Fruit fly (Drosophila melanogaster) whole organism, wandering third instar larva: Measurements from ENCODE around the gene Tcs4.
A peak's percentile ranks its signal among the peaks of the same experiment; 100 is the strongest.

ENCODE experiments used
- Abd-B ChIP-seq: fragments of >200 bp; optimal IDR thresholded peaks from 2 replicates; lab custom pipeline; 2017; ENCODE audit warnings: missing biosample characterization, missing genetic modification characterization
- CG32264 ChIP-seq: fragments of 200-800 bp; sonication (Bioruptor generic); optimal IDR thresholded peaks from 2 replicates; lab custom pipeline; 2016; ENCODE audit warnings: missing biosample characterization, missing genetic modification characterization
- CG9705 ChIP-seq: fragments of 200-800 bp; sonication (Bioruptor generic); optimal IDR thresholded peaks from 2 replicates; lab custom pipeline; 2018; ENCODE audit warnings: missing biosample characterization, mild to moderate bottlenecking, missing genetic modification characterization
- CrebA ChIP-seq: fragments of 200-800 bp; sonication (Bioruptor generic); optimal IDR thresholded peaks from 2 replicates; lab custom pipeline; 2016; ENCODE audit warnings: missing biosample characterization, mild to moderate bottlenecking, missing genetic modification characterization, borderline replicate concordance
- Dfd ChIP-seq: fragments of >200 bp; optimal IDR thresholded peaks from 2 replicates; lab custom pipeline; 2017; ENCODE audit warnings: missing biosample characterization, missing genetic modification characterization
- Dif ChIP-seq: fragments of 200-275, 200-300 bp; sonication (Bioruptor generic); optimal IDR thresholded peaks from 2 replicates; lab custom pipeline; 2018; ENCODE audit warnings: missing biosample characterization, missing genetic modification characterization; ENCODE audit not compliant: partially characterized antibody
- GATAd ChIP-seq: sonication (Bioruptor generic); optimal IDR thresholded peaks from 2 replicates; lab custom pipeline; 2016; ENCODE audit warnings: missing biosample characterization, missing genetic modification characterization
- HLH106 ChIP-seq: fragments of 200-800 bp; optimal IDR thresholded peaks from 3 replicates; lab custom pipeline; 2019; ENCODE audit warnings: missing biosample characterization, mild to moderate bottlenecking, missing genetic modification characterization, moderate library complexity
- Hnf4 ChIP-seq: fragments of 200-800 bp; sonication (Bioruptor generic); optimal IDR thresholded peaks from 2 replicates; lab custom pipeline; 2016; ENCODE audit warnings: missing biosample characterization, mild to moderate bottlenecking, missing genetic modification characterization
- Hr78 ChIP-seq: fragments of >200 bp; optimal IDR thresholded peaks from 2 replicates; lab custom pipeline; 2017; ENCODE audit warnings: missing biosample characterization, missing genetic modification characterization
- Hr83 ChIP-seq: fragments of 200-300 bp; sonication (Bioruptor generic); optimal IDR thresholded peaks from 2 replicates; lab custom pipeline; 2016; ENCODE audit warnings: missing biosample characterization, mild to moderate bottlenecking, missing genetic modification characterization, moderate library complexity; ENCODE audit not compliant: poor library complexity, severe bottlenecking
- Jra ChIP-seq: sonication (Bioruptor generic); optimal IDR thresholded peaks from 2 replicates; lab custom pipeline; 2016; ENCODE audit warnings: missing biosample characterization, missing genetic modification characterization
- Mio ChIP-seq: sonication (Bioruptor generic); optimal IDR thresholded peaks from 2 replicates; lab custom pipeline; 2016; ENCODE audit warnings: missing biosample characterization, missing genetic modification characterization
- Myc ChIP-seq: fragments of >200 bp; optimal IDR thresholded peaks from 2 replicates; lab custom pipeline; 2017
- N ChIP-seq: fragments of >200 bp; optimal IDR thresholded peaks from 2 replicates; lab custom pipeline; 2018; ENCODE audit warnings: missing biosample characterization, missing external identifiers, missing genetic modification characterization
- OdsH ChIP-seq: fragments of 200-800 bp; sonication (Bioruptor generic); optimal IDR thresholded peaks from 2 replicates; lab custom pipeline; 2016; ENCODE audit warnings: missing biosample characterization, mild to moderate bottlenecking, missing genetic modification characterization
- Rel ChIP-seq, 2 experiments: fragments of 200-800 bp; sonication (Bioruptor generic) in 1 of 2; optimal IDR thresholded peaks; 2 replicates in 1 of 2; 3 replicates in 1 of 2; lab custom pipeline; 2016 to 2019; ENCODE audit warnings: mild to moderate bottlenecking in 2 of 2, missing biosample characterization in 2 of 2, missing genetic modification characterization in 2 of 2, moderate library complexity in 1 of 2
- Sp1 ChIP-seq: fragments of 200-800 bp; sonication (Bioruptor generic); optimal IDR thresholded peaks from 3 replicates; lab custom pipeline; 2019; ENCODE audit warnings: missing biosample characterization, mild to moderate bottlenecking, missing genetic modification characterization, moderate library complexity
- Vsx2 ChIP-seq: fragments of 200-300, 225-300 bp; sonication (Bioruptor generic); optimal IDR thresholded peaks from 2 replicates; lab custom pipeline; 2018; ENCODE audit warnings: missing biosample characterization, missing genetic modification characterization; ENCODE audit not compliant: partially characterized antibody
- br ChIP-seq: fragments of 200-800 bp; sonication (Bioruptor generic); optimal IDR thresholded peaks from 2 replicates; lab custom pipeline; 2016; ENCODE audit warnings: missing biosample characterization, missing genetic modification characterization
- brk ChIP-seq: fragments of 200-800 bp; sonication (Bioruptor generic); optimal IDR thresholded peaks from 2 replicates; lab custom pipeline; 2016; ENCODE audit warnings: missing biosample characterization, mild to moderate bottlenecking, missing genetic modification characterization
- dl ChIP-seq, 2 experiments: fragments of 175-275, 200-275 bp in 1 of 2; fragments of 200-275 bp in 1 of 2; sonication (Bioruptor generic); optimal IDR thresholded peaks; lab custom pipeline; 2018; ENCODE audit warnings: mild to moderate bottlenecking in 2 of 2, missing biosample characterization in 2 of 2, missing genetic modification characterization in 2 of 2, moderate library complexity in 2 of 2; ENCODE audit not compliant: partially characterized antibody in 2 of 2, insufficient read depth in 1 of 2
- dmrt93B ChIP-seq: fragments of 200-800 bp; sonication (Bioruptor generic); optimal IDR thresholded peaks from 2 replicates; lab custom pipeline; 2018; ENCODE audit warnings: missing biosample characterization, mild to moderate bottlenecking, missing genetic modification characterization
- dsf ChIP-seq: sonication (Bioruptor generic); optimal IDR thresholded peaks from 2 replicates; lab custom pipeline; 2016; ENCODE audit warnings: missing biosample characterization, missing genetic modification characterization, borderline replicate concordance
- ey ChIP-seq: fragments of 200-800 bp; sonication (Bioruptor generic); optimal IDR thresholded peaks from 2 replicates; lab custom pipeline; 2016; ENCODE audit warnings: missing biosample characterization, missing genetic modification characterization
- foxo ChIP-seq, 2 experiments: fragments of 200-800 bp; sonication (Bioruptor generic); optimal IDR thresholded peaks; 2 replicates in 1 of 2; 3 replicates in 1 of 2; lab custom pipeline; 2016 to 2017; ENCODE audit warnings: missing biosample characterization in 2 of 2, missing genetic modification characterization in 2 of 2
- fru ChIP-seq: fragments of 200-800 bp; sonication (Bioruptor generic); optimal IDR thresholded peaks from 3 replicates; lab custom pipeline; 2016; ENCODE audit warnings: missing biosample characterization, mild to moderate bottlenecking, missing genetic modification characterization
- h ChIP-seq: fragments of 200-800 bp; sonication (Bioruptor generic); optimal IDR thresholded peaks from 3 replicates; lab custom pipeline; 2016; ENCODE audit warnings: missing biosample characterization, mild to moderate bottlenecking, missing genetic modification characterization
- lola ChIP-seq: fragments of >200 bp; optimal IDR thresholded peaks from 2 replicates; lab custom pipeline; 2017; ENCODE audit warnings: missing biosample characterization, missing genetic modification characterization
- pan ChIP-seq: fragments of >200 bp; optimal IDR thresholded peaks from 2 replicates; lab custom pipeline; 2017
- psq ChIP-seq: fragments of 200-800 bp; sonication (Bioruptor generic); optimal IDR thresholded peaks from 3 replicates; lab custom pipeline; 2017; ENCODE audit warnings: missing biosample characterization, mild to moderate bottlenecking, missing genetic modification characterization, moderate library complexity
- rgr ChIP-seq: fragments of 200-800 bp; sonication (Bioruptor generic); optimal IDR thresholded peaks from 3 replicates; lab custom pipeline; 2016; ENCODE audit warnings: missing biosample characterization, mild to moderate bottlenecking, missing genetic modification characterization
- sage ChIP-seq: fragments of 200-800 bp; sonication (Bioruptor generic); optimal IDR thresholded peaks from 2 replicates; lab custom pipeline; 2016; ENCODE audit warnings: missing biosample characterization, mild to moderate bottlenecking, missing genetic modification characterization
- sv ChIP-seq: fragments of 200-800 bp; sonication (Bioruptor generic); optimal IDR thresholded peaks from 3 replicates; lab custom pipeline; 2016; ENCODE audit warnings: missing biosample characterization, missing genetic modification characterization
- tai ChIP-seq: sonication (Bioruptor generic); optimal IDR thresholded peaks from 2 replicates; lab custom pipeline; 2016; ENCODE audit warnings: missing biosample characterization, missing genetic modification characterization
- usp ChIP-seq: fragments of >200 bp; optimal IDR thresholded peaks from 2 replicates; lab custom pipeline; 2017; ENCODE audit warnings: missing biosample characterization, missing genetic modification characterization
- woc ChIP-seq: sonication (Bioruptor generic); optimal IDR thresholded peaks from 2 replicates; lab custom pipeline; 2016; ENCODE audit warnings: missing biosample characterization, mild to moderate bottlenecking, missing genetic modification characterization

Gene Tcs4

dm6 chrX:19665684-19666141, 35.8 kb downstream of the Tcs4 start:
- no peak for TF ChIP-seq tai (GFP tag; lab: Kevin White, UChicago)
- no peak for TF ChIP-seq OdsH (GFP tag; lab: Kevin White, UChicago)
- TF ChIP-seq CG9705 (GFP tag; lab: Kevin White, UChicago), result peak; percentile 11
- peak; percentile 32 for TF ChIP-seq h (GFP tag; lab: Kevin White, UChicago)
- no peak for TF ChIP-seq Rel (GFP tag; optimal IDR thresholded peaks at IDR 0.05; lab: Kevin White, UChicago)
- TF ChIP-seq Rel (tag; optimal IDR thresholded peaks at IDR 0.05; lab: Kevin White, UChicago), result peak; percentile 30
- no peak for TF ChIP-seq dsf (GFP tag; lab: Kevin White, UChicago)
- no peak for TF ChIP-seq lola (GFP tag; lab: Kevin White, UChicago)
- peak; percentile 53 for TF ChIP-seq woc
- peak; percentile 48 for TF ChIP-seq Dif (GFP tag; lab: Kevin White, UChicago)
- peak; percentile 48 for TF ChIP-seq HLH106 (tag; lab: Kevin White, UChicago)
- peak in 1 of 2 experiments; percentile 43 for TF ChIP-seq foxo (GFP tag; optimal IDR thresholded peaks at IDR 0.05; lab: Kevin White, UChicago)
- peak; percentile 49 for TF ChIP-seq Sp1 (GFP tag; lab: Kevin White, UChicago)
- TF ChIP-seq GATAd (GFP tag; lab: Kevin White, UChicago), result no peak
- TF ChIP-seq rgr (GFP tag; lab: Kevin White, UChicago), result peak; percentile 34
- no peak for TF ChIP-seq dl (GFP tag; optimal IDR thresholded peaks at IDR 0.05; lab: Kevin White, UChicago; ENCODE audit: insufficient read depth in 1 of 2, partially characterized antibody in 2 of 2)
- TF ChIP-seq ey (GFP tag; lab: Kevin White, UChicago), result peak; percentile 25
- peak; percentile 23 for TF ChIP-seq br (GFP tag; lab: Kevin White, UChicago)
- peak; percentile 37 for TF ChIP-seq fru (GFP tag; lab: Kevin White, UChicago)
- peak; percentile 20 for TF ChIP-seq dmrt93B
- TF ChIP-seq CG32264 (GFP tag; lab: Kevin White, UChicago), result no peak

- TF ChIP-seq Rel (GFP tag; optimal IDR thresholded peaks at IDR 0.05; lab: Kevin White, UChicago) (no peak), Rel (tag; optimal IDR thresholded peaks at IDR 0.05; lab: Kevin White, UChicago) (no peak), woc (peak; percentile 6), Jra (no peak), Mio (GFP tag; lab: Kevin White, UChicago) (no peak), Hnf4 (GFP tag; lab: Kevin White, UChicago) (peak; percentile 15), CrebA (GFP tag; lab: Kevin White, UChicago) (no peak), GATAd (GFP tag; lab: Kevin White, UChicago) (no peak), ey (GFP tag; lab: Kevin White, UChicago) (no peak), Abd-B (no peak), Hr83 (GFP tag; lab: Kevin White, UChicago) (no peak), sage (no peak)
Measured at dm6 chrX:19663859-19664728, 37.5 kb downstream of the Tcs4 start, which contains the start of the genes CG14223 and Ssu72. CG14223 (minus strand) TSS chrX:19663971. Ssu72 (plus strand) TSS chrX:19664561.

- no peak for TF ChIP-seq N (GFP tag; lab: Kevin White, UChicago)
- TF ChIP-seq HLH106 (tag; lab: Kevin White, UChicago), result peak; percentile 64
- no peak for TF ChIP-seq Jra
- no peak for TF ChIP-seq lola (GFP tag; lab: Kevin White, UChicago)
- no peak for TF ChIP-seq tai (GFP tag; lab: Kevin White, UChicago)
- TF ChIP-seq fru (GFP tag; lab: Kevin White, UChicago), result peak; percentile 37
- no peak for TF ChIP-seq Hr78 (GFP tag; lab: Kevin White, UChicago)
- no peak for TF ChIP-seq Myc
- TF ChIP-seq Mio (GFP tag; lab: Kevin White, UChicago), result no peak
- TF ChIP-seq dl (GFP tag; optimal IDR thresholded peaks at IDR 0.05; lab: Kevin White, UChicago; ENCODE audit: insufficient read depth in 1 of 2, partially characterized antibody in 2 of 2), result peak in 1 of 2 experiments; percentile 33
- TF ChIP-seq brk, result no peak
- TF ChIP-seq dmrt93B, result no peak
- TF ChIP-seq Abd-B, result no peak
- peak; percentile 14 for TF ChIP-seq rgr (GFP tag; lab: Kevin White, UChicago)
- TF ChIP-seq pan (lab: Kevin White, UChicago), result no peak
- TF ChIP-seq Hr83 (GFP tag; lab: Kevin White, UChicago), result peak; percentile 3
- no peak for TF ChIP-seq Dfd (GFP tag; lab: Kevin White, UChicago)
- TF ChIP-seq OdsH (GFP tag; lab: Kevin White, UChicago), result peak; percentile 16
- no peak for TF ChIP-seq Dif (GFP tag; lab: Kevin White, UChicago)
- no peak for TF ChIP-seq CG32264 (GFP tag; lab: Kevin White, UChicago)
- TF ChIP-seq Rel (GFP tag; optimal IDR thresholded peaks at IDR 0.05; lab: Kevin White, UChicago), result no peak
- no peak for TF ChIP-seq Rel (tag; optimal IDR thresholded peaks at IDR 0.05; lab: Kevin White, UChicago)
- peak; percentile 37 for TF ChIP-seq psq (GFP tag; lab: Kevin White, UChicago)
- peak; percentile 68 for TF ChIP-seq Sp1 (GFP tag; lab: Kevin White, UChicago)
- peak; percentile 6 for TF ChIP-seq h (GFP tag; lab: Kevin White, UChicago)
- TF ChIP-seq dsf (GFP tag; lab: Kevin White, UChicago), result no peak
- no peak for TF ChIP-seq Vsx2 (GFP tag; lab: Kevin White, UChicago)
- no peak for TF ChIP-seq usp
- TF ChIP-seq ey (GFP tag; lab: Kevin White, UChicago), result peak; percentile 39
- TF ChIP-seq CrebA (GFP tag; lab: Kevin White, UChicago), result no peak
- TF ChIP-seq sv (GFP tag; lab: Kevin White, UChicago), result no peak
- TF ChIP-seq CG9705 (GFP tag; lab: Kevin White, UChicago), result peak; percentile 5
- no peak for TF ChIP-seq GATAd (GFP tag; lab: Kevin White, UChicago)
- TF ChIP-seq sage, result no peak
Measured at dm6 chrX:19663196-19663858, 38.2 kb downstream of the Tcs4 start.
